Worm (Caenorhabditis elegans): ENCODE results near the gene E02H4.8.

E02H4.8 gene

ce11 chrX:14238291-14238758 lies 25.0 kb downstream of the E02H4.8 start, which contains the start of gene K04C1.2 (continued):
- TF ChIP-seq sdz-12 (GFP tag; optimal IDR thresholded peaks at IDR 0.05) (no peak), ZK337.2 (GFP tag; IDR thresholded peaks at IDR 0.05) (no peak), dmd-6 (GFP tag; IDR thresholded peaks at IDR 0.05) (peak; percentile 27; the same call in 1 of the 2 replicates), pha-4 (GFP tag; IDR thresholded peaks at IDR 0.05) (no peak), pha-4 (tag; optimal IDR thresholded peaks at IDR 0.05) (no peak), ceh-32 (tag; optimal IDR thresholded peaks at IDR 0.05; ENCODE audit: poor library complexity) (no peak), mes-2 (tag; optimal IDR thresholded peaks at IDR 0.05; ENCODE audit: poor library complexity, severe bottlenecking) (peak; percentile 58), spr-3 (GFP tag; optimal IDR thresholded peaks at IDR 0.05) (no peak), dmd-9 (GFP tag; IDR thresholded peaks at IDR 0.05) (no peak), madf-9 (GFP tag; conservative IDR thresholded peaks at IDR 0.05) (no peak), dpl-1 (GFP tag; optimal IDR thresholded peaks at IDR 0.05) (peak; percentile 11), daf-19 (GFP tag; conservative IDR thresholded peaks at IDR 0.05) (no peak), hmg-1.1 (GFP tag; IDR thresholded peaks at IDR 0.05) (peak; percentile 37; the same call in 1 of the 2 replicates), hif-1 (tag; optimal IDR thresholded peaks at IDR 0.05) (peak in 1 of 2 experiments; percentile 30)

- TF ChIP-seq pha-4 (GFP tag; IDR thresholded peaks at IDR 0.05) (peak; percentile 44; the same call in 1 of the 2 replicates), pha-4 (tag; optimal IDR thresholded peaks at IDR 0.05) (no peak), spr-1 (tag; optimal IDR thresholded peaks at IDR 0.05) (no peak), set-16 (GFP tag; IDR thresholded peaks at IDR 0.05) (peak; percentile 87), aha-1 (tag) (peak; percentile 70)
Measured at ce11 chrX:14236121-14236824, 27.1 kb downstream of the E02H4.8 start.

ce11 chrX:14234932-14235331 lies 28.4 kb downstream of the E02H4.8 start, which contains the start of gene srg-37:
Gene srg-37 (minus strand): TSS chrX:14235032.
- TF ChIP-seq ceh-82 (tag; optimal IDR thresholded peaks at IDR 0.05) (no peak), aly-2 (tag; optimal IDR thresholded peaks at IDR 0.05) (no peak), hif-1 (tag; optimal IDR thresholded peaks at IDR 0.05) (no peak), zip-2 (tag; optimal IDR thresholded peaks at IDR 0.05) (no peak), lin-38 (GFP tag; IDR thresholded peaks at IDR 0.05) (no peak), nhr-6 (tag; optimal IDR thresholded peaks at IDR 0.05) (no peak), nhr-10 (tag; optimal IDR thresholded peaks at IDR 0.05) (no peak), dmd-8 (GFP tag; IDR thresholded peaks at IDR 0.05) (no peak), unc-130 (GFP tag; optimal IDR thresholded peaks at IDR 0.05) (no peak), nhr-237 (tag; optimal IDR thresholded peaks at IDR 0.05) (no peak), ceh-32 (tag; optimal IDR thresholded peaks at IDR 0.05; ENCODE audit: poor library complexity) (no peak), lin-39 (tag; optimal IDR thresholded peaks at IDR 0.05) (no peak), mdl-1 (tag; optimal IDR thresholded peaks at IDR 0.05) (no peak), pqm-1 (tag; optimal IDR thresholded peaks at IDR 0.05) (no peak)

- no peak for TF ChIP-seq mep-1 (tag; optimal IDR thresholded peaks at IDR 0.05)
- no peak for TF ChIP-seq spr-3 (GFP tag; optimal IDR thresholded peaks at IDR 0.05)
- no peak for TF ChIP-seq mxl-2 (GFP tag; conservative IDR thresholded peaks at IDR 0.05)
- no peak for TF ChIP-seq mes-2 (tag; optimal IDR thresholded peaks at IDR 0.05; ENCODE audit: poor library complexity, severe bottlenecking)
- no peak for TF ChIP-seq zip-11 (GFP tag; IDR thresholded peaks at IDR 0.05)
- TF ChIP-seq ceh-62 (tag; optimal IDR thresholded peaks at IDR 0.05), result no peak
- no peak for TF ChIP-seq F44E2.7 (GFP tag; IDR thresholded peaks at IDR 0.05)
- TF ChIP-seq nhr-111 (GFP tag; optimal IDR thresholded peaks at IDR 0.05), result no peak
- no peak for TF ChIP-seq lin-39 (tag; optimal IDR thresholded peaks at IDR 0.05)
- TF ChIP-seq unc-130 (GFP tag; optimal IDR thresholded peaks at IDR 0.05), result no peak
- TF ChIP-seq nhr-6 (tag; optimal IDR thresholded peaks at IDR 0.05), result no peak
- TF ChIP-seq T26A8.4 (GFP tag; IDR thresholded peaks at IDR 0.05), result no peak
- TF ChIP-seq ZK337.2 (GFP tag; IDR thresholded peaks at IDR 0.05), result no peak
- TF ChIP-seq lim-7 (GFP tag; IDR thresholded peaks at IDR 0.05), result no peak
- no peak for TF ChIP-seq lin-13 (GFP tag; optimal IDR thresholded peaks at IDR 0.05)
- TF ChIP-seq nhr-102 (tag; optimal IDR thresholded peaks at IDR 0.05), result no peak
Measured at ce11 chrX:14234366-14234765, 29.0 kb downstream of the E02H4.8 start, which contains the start of gene srg-36. Gene srg-36 (minus strand): TSS chrX:14234466.

All from whole organism, L4 larva.